Worm (Caenorhabditis elegans): Measurements from ENCODE around the gene spp-5.

spp-5 gene

ce11 chrX:7340394-7340793, 20.2 kb upstream of the spp-5 start:
- TF ChIP-seq nfya-1 (tag; optimal IDR thresholded peaks at IDR 0.05; ENCODE audit: insufficient read depth) (peak; percentile 2), lin-15B (tag; optimal IDR thresholded peaks at IDR 0.05) (no peak), hmg-11 (tag; optimal IDR thresholded peaks at IDR 0.05) (peak; percentile 17), pha-4 (tag; optimal IDR thresholded peaks at IDR 0.05) (peak; percentile 10), tbx-2 (tag; optimal IDR thresholded peaks at IDR 0.05) (no peak), elt-1 (tag; optimal IDR thresholded peaks at IDR 0.05) (peak; percentile 22), pqm-1 (tag; optimal IDR thresholded peaks at IDR 0.05) (no peak), ceh-28 (tag; optimal IDR thresholded peaks at IDR 0.05) (no peak)

- TF ChIP-seq nhr-67 (tag; optimal IDR thresholded peaks at IDR 0.05) (no peak), jun-1 (tag; optimal IDR thresholded peaks at IDR 0.05) (peak; percentile 96), mdl-1 (tag; optimal IDR thresholded peaks at IDR 0.05) (peak; percentile 77), elt-2 (tag; optimal IDR thresholded peaks at IDR 0.05) (peak; percentile 85), fkh-2 (tag; optimal IDR thresholded peaks at IDR 0.05) (no peak), nhr-237 (tag; optimal IDR thresholded peaks at IDR 0.05) (no peak), nhr-28 (tag; optimal IDR thresholded peaks at IDR 0.05) (no peak), snpc-4 (tag; optimal IDR thresholded peaks at IDR 0.05) (peak; percentile 66), nhr-76 (tag; optimal IDR thresholded peaks at IDR 0.05) (peak; percentile 60), nhr-25 (tag; optimal IDR thresholded peaks at IDR 0.05) (peak; percentile 96), lsy-12 (tag; optimal IDR thresholded peaks at IDR 0.05) (peak; percentile 90), nhr-43 (tag; optimal IDR thresholded peaks at IDR 0.05; ENCODE audit: poor library complexity, severe bottlenecking) (peak; percentile 92), zag-1 (tag; optimal IDR thresholded peaks at IDR 0.05) (peak; percentile 15), ceh-9 (tag; optimal IDR thresholded peaks at IDR 0.05) (no peak), R02D3.7 (tag; optimal IDR thresholded peaks at IDR 0.05) (peak; percentile 63), ztf-4 (tag; optimal IDR thresholded peaks at IDR 0.05) (peak; percentile 72), ceh-16 (tag; optimal IDR thresholded peaks at IDR 0.05) (no peak), egl-5 (tag; optimal IDR thresholded peaks at IDR 0.05) (peak; percentile 96), nfya-1 (tag; optimal IDR thresholded peaks at IDR 0.05; ENCODE audit: insufficient read depth) (peak; percentile 95), mml-1 (tag; optimal IDR thresholded peaks at IDR 0.05) (peak; percentile 82), tbx-2 (tag; optimal IDR thresholded peaks at IDR 0.05) (peak; percentile 91), lin-15B (tag; optimal IDR thresholded peaks at IDR 0.05) (peak; percentile 79), ZK546.5 (tag; optimal IDR thresholded peaks at IDR 0.05) (no peak), nhr-12 (tag; optimal IDR thresholded peaks at IDR 0.05) (no peak), elt-3 (tag; optimal IDR thresholded peaks at IDR 0.05) (peak in 1 of 3 experiments; percentile 69), unc-62 (GFP tag; optimal IDR thresholded peaks at IDR 0.05) (peak; percentile 56), fos-1 (tag; optimal IDR thresholded peaks at IDR 0.05) (peak; percentile 9), sea-2 (GFP tag; optimal IDR thresholded peaks at IDR 0.05) (no peak), nhr-77 (tag; optimal IDR thresholded peaks at IDR 0.05) (no peak), daf-12 (tag; optimal IDR thresholded peaks at IDR 0.05) (no peak), unc-39 (tag; optimal IDR thresholded peaks at IDR 0.05) (no peak), ztf-11 (tag; optimal IDR thresholded peaks at IDR 0.05) (no peak), aly-2 (tag; optimal IDR thresholded peaks at IDR 0.05) (no peak), egl-27 (tag; optimal IDR thresholded peaks at IDR 0.05) (peak; percentile 70), nhr-23 (tag; optimal IDR thresholded peaks at IDR 0.05) (peak; percentile 98), lin-39 (tag; optimal IDR thresholded peaks at IDR 0.05) (peak; percentile 99), skn-1 (tag; optimal IDR thresholded peaks at IDR 0.05) (peak; percentile 70), hmg-11 (tag; optimal IDR thresholded peaks at IDR 0.05) (peak; percentile 100), ama-1 (optimal IDR thresholded peaks at IDR 0.05) (peak; percentile 57), fkh-10 (GFP tag; optimal IDR thresholded peaks at IDR 0.05) (peak; percentile 3), elt-1 (tag; optimal IDR thresholded peaks at IDR 0.05) (peak; percentile 75), pqm-1 (tag; optimal IDR thresholded peaks at IDR 0.05) (peak; percentile 54), nhr-11 (tag; optimal IDR thresholded peaks at IDR 0.05) (peak; percentile 82), eor-1 (tag; optimal IDR thresholded peaks at IDR 0.05) (no peak), ceh-28 (tag; optimal IDR thresholded peaks at IDR 0.05) (peak; percentile 83), pha-4 (tag; optimal IDR thresholded peaks at IDR 0.05) (peak; percentile 93), ceh-82 (tag; optimal IDR thresholded peaks at IDR 0.05) (no peak)
Observed at ce11 chrX:7334302-7334724, 14.2 kb upstream of the spp-5 start, which contains the start of gene epg-7. TSS of gene epg-7 (plus strand) at chrX:7334714.
